Worm (Caenorhabditis elegans) whole organism, late embryonic: Measurements from ENCODE around the gene srbc-11.
A peak's percentile ranks its signal among the peaks of the same experiment; 100 is the strongest.

Source experiments
- C38D4.7 ChIP-seq: fragments of 200-800 bp; sonication (Bioruptor generic); optimal IDR thresholded peaks from 2 replicates; lab custom pipeline; 2018; ENCODE audit warnings: mild to moderate bottlenecking, missing genetic modification characterization, moderate library complexity, missing compliant biosample characterization
- K02D7.2 ChIP-seq: sonication (generic microtip); optimal IDR thresholded peaks from 2 replicates; lab custom pipeline; 2017; ENCODE audit warnings: mild to moderate bottlenecking, missing genetic modification characterization, missing compliant biosample characterization
- ahr-1 ChIP-seq: sonication (generic microtip); optimal IDR thresholded peaks from 2 replicates; lab custom pipeline; 2016; ENCODE audit warnings: missing genetic modification characterization, missing compliant biosample characterization
- ama-1 ChIP-seq: fragments of 150-350 bp; optimal IDR thresholded peaks from 2 replicates; lab custom pipeline; 2014
- ceh-14 ChIP-seq: sonication (generic microtip); optimal IDR thresholded peaks from 2 replicates; lab custom pipeline; 2016; ENCODE audit warnings: missing genotype, missing genetic modification characterization, missing compliant biosample characterization
- ceh-18 ChIP-seq: sonication (generic microtip); optimal IDR thresholded peaks from 2 replicates; lab custom pipeline; 2016; ENCODE audit warnings: missing genetic modification characterization, missing compliant biosample characterization
- ceh-22 ChIP-seq: sonication (generic microtip); optimal IDR thresholded peaks from 2 replicates; lab custom pipeline; 2017; ENCODE audit warnings: missing biosample characterization, missing genetic modification characterization
- ceh-24 ChIP-seq: sonication (generic microtip); optimal IDR thresholded peaks from 2 replicates; lab custom pipeline; 2016; ENCODE audit warnings: mild to moderate bottlenecking, missing genetic modification characterization, missing compliant biosample characterization
- ceh-31 ChIP-seq: sonication (generic microtip); optimal IDR thresholded peaks from 2 replicates; lab custom pipeline; 2016; ENCODE audit warnings: missing genetic modification characterization, missing compliant biosample characterization
- ceh-45 ChIP-seq: fragments of 200-800 bp; sonication (Bioruptor generic); IDR thresholded peaks from 2 replicates; pipeline ENCODE4 v1.3.6; 2022; ENCODE audit warnings: missing genetic modification reagents, missing genetic modification characterization, missing compliant biosample characterization
- ceh-48 ChIP-seq: sonication (generic microtip); optimal IDR thresholded peaks from 2 replicates; lab custom pipeline; 2016; ENCODE audit warnings: missing genetic modification characterization, inconsistent platforms, missing compliant biosample characterization
- ceh-6 ChIP-seq: fragments of 200-800 bp; sonication (Bioruptor generic); optimal IDR thresholded peaks from 2 replicates; lab custom pipeline; 2018; ENCODE audit warnings: mild to moderate bottlenecking, missing genetic modification characterization, missing compliant biosample characterization
- che-1 ChIP-seq: sonication (generic microtip); optimal IDR thresholded peaks from 2 replicates; lab custom pipeline; 2016; ENCODE audit warnings: mild to moderate bottlenecking, missing genetic modification characterization, missing compliant biosample characterization
- dve-1 ChIP-seq: sonication (generic microtip); optimal IDR thresholded peaks from 2 replicates; lab custom pipeline; 2017; ENCODE audit warnings: antibody characterized with exemption, mild to moderate bottlenecking, missing genetic modification characterization, missing compliant biosample characterization
- elt-2 ChIP-seq: sonication (generic microtip); optimal IDR thresholded peaks from 2 replicates; lab custom pipeline; 2016; ENCODE audit warnings: missing genetic modification reagents, missing genetic modification characterization, missing compliant biosample characterization
- ets-4 ChIP-seq: sonication (generic microtip); optimal IDR thresholded peaks from 2 replicates; lab custom pipeline; 2016; ENCODE audit warnings: missing genetic modification characterization, missing compliant biosample characterization
- eyg-1 ChIP-seq: sonication (generic microtip); optimal IDR thresholded peaks from 2 replicates; lab custom pipeline; 2016; ENCODE audit warnings: missing genotype, missing genetic modification characterization, missing compliant biosample characterization
- fax-1 ChIP-seq: sonication (generic microtip); optimal IDR thresholded peaks from 2 replicates; lab custom pipeline; 2016; ENCODE audit warnings: missing genotype, missing genetic modification characterization, missing compliant biosample characterization
- fkh-6 ChIP-seq: sonication (generic microtip); optimal IDR thresholded peaks from 2 replicates; lab custom pipeline; 2016; ENCODE audit warnings: missing genetic modification characterization, missing compliant biosample characterization
- gmeb-2 ChIP-seq: sonication (generic microtip); optimal IDR thresholded peaks from 2 replicates; lab custom pipeline; 2016; ENCODE audit warnings: missing genetic modification characterization, inconsistent platforms, missing compliant biosample characterization
- hlh-13 ChIP-seq: fragments of 200-800 bp; sonication (Bioruptor generic); optimal IDR thresholded peaks from 2 replicates; lab custom pipeline; 2018; ENCODE audit warnings: mild to moderate bottlenecking, missing genetic modification characterization, missing compliant biosample characterization
- hlh-30 ChIP-seq: sonication (generic microtip); optimal IDR thresholded peaks from 2 replicates; lab custom pipeline; 2017; ENCODE audit warnings: antibody characterized with exemption, missing genetic modification characterization, missing compliant biosample characterization; ENCODE audit not compliant: insufficient read depth
- hlh-6 ChIP-seq: sonication (generic microtip); optimal IDR thresholded peaks from 2 replicates; lab custom pipeline; 2016; ENCODE audit warnings: missing genotype, missing genetic modification characterization, missing compliant biosample characterization
- hlh-8 ChIP-seq: sonication (generic microtip); optimal IDR thresholded peaks from 2 replicates; lab custom pipeline; 2016; ENCODE audit warnings: missing genotype, missing genetic modification characterization, missing compliant biosample characterization
- lim-6 ChIP-seq: sonication (generic microtip); optimal IDR thresholded peaks from 2 replicates; lab custom pipeline; 2016; ENCODE audit warnings: missing genetic modification characterization, missing compliant biosample characterization
- nhr-11 ChIP-seq: fragments of 150-350 bp; optimal IDR thresholded peaks from 2 replicates; lab custom pipeline; 2014; ENCODE audit warnings: missing biosample characterization, missing genetic modification characterization
- nhr-232 ChIP-seq: sonication (generic microtip); optimal IDR thresholded peaks from 2 replicates; lab custom pipeline; 2016; ENCODE audit warnings: missing genetic modification characterization, missing compliant biosample characterization
- pag-3 ChIP-seq: sonication (generic microtip); optimal IDR thresholded peaks from 2 replicates; lab custom pipeline; 2016; ENCODE audit warnings: missing compliant biosample characterization, missing genetic modification characterization, borderline replicate concordance
- pat-9 ChIP-seq: fragments of 200-800 bp; sonication (Bioruptor generic); optimal IDR thresholded peaks from 2 replicates; lab custom pipeline; 2018; ENCODE audit warnings: mild to moderate bottlenecking, missing genetic modification characterization, moderate library complexity, missing compliant biosample characterization
- pha-2 ChIP-seq: sonication (generic microtip); optimal IDR thresholded peaks from 2 replicates; lab custom pipeline; 2017; ENCODE audit warnings: mild to moderate bottlenecking, missing genetic modification characterization, missing compliant biosample characterization
- pqm-1 ChIP-seq: sonication (generic microtip); optimal IDR thresholded peaks from 2 replicates; lab custom pipeline; 2016; ENCODE audit warnings: missing genetic modification characterization, missing compliant biosample characterization
- pros-1 ChIP-seq: fragments of 150-350 bp; optimal IDR thresholded peaks from 2 replicates; lab custom pipeline; 2014; ENCODE audit warnings: missing biosample characterization, missing genetic modification reagents, missing genetic modification characterization
- ref-2 ChIP-seq: sonication (generic microtip); optimal IDR thresholded peaks from 2 replicates; lab custom pipeline; 2016; ENCODE audit warnings: missing genetic modification characterization, missing compliant biosample characterization
- rnt-1 ChIP-seq: sonication (generic microtip); optimal IDR thresholded peaks from 2 replicates; lab custom pipeline; 2016; ENCODE audit warnings: missing genetic modification characterization, missing compliant biosample characterization
- tbx-7 ChIP-seq: sonication (generic microtip); optimal IDR thresholded peaks from 2 replicates; lab custom pipeline; 2016; ENCODE audit warnings: missing genotype, missing genetic modification characterization, missing compliant biosample characterization
- ttx-3 ChIP-seq: sonication (generic microtip); optimal IDR thresholded peaks from 2 replicates; lab custom pipeline; 2016; ENCODE audit warnings: missing genetic modification reagents, missing genetic modification characterization, missing compliant biosample characterization
- unc-3 ChIP-seq, 2 experiments: fragments of 200-800 bp in 1 of 2; sonication (Bioruptor generic) in 1 of 2; sonication (generic microtip) in 1 of 2; conservative IDR thresholded peaks in 1 of 2; optimal IDR thresholded peaks in 1 of 2; 2 replicates each; pipeline versions ENCODE4 v1.3.6 to Lab custom; 2016 to 2022; ENCODE audit warnings: missing compliant biosample characterization in 2 of 2, missing genetic modification characterization in 2 of 2, missing genetic modification reagents in 1 of 2
- unc-55 ChIP-seq: sonication (generic microtip); optimal IDR thresholded peaks from 2 replicates; lab custom pipeline; 2017; ENCODE audit warnings: missing biosample characterization, missing genetic modification reagents, missing genetic modification characterization

Gene srbc-11

ce11 chrV:7508566-7509044, 13.5 kb upstream of the srbc-11 start, which contains the start of the genes str-31 and nhr-172:
str-31 (minus strand) TSS chrV:7508666.
nhr-172 (plus strand) TSS chrV:7508994.
- TF ChIP-seq ets-4 (tag; lab: Kevin White, UChicago) (no peak), nhr-11 (tag; lab: Kevin White, UChicago) (no peak), unc-55 (GFP tag; lab: Kevin White, UChicago) (no peak), elt-2 (peak; percentile 63), fax-1 (no peak), che-1 (no peak)

- TF ChIP-seq hlh-13: no peak
- no peak for TF ChIP-seq nhr-11 (tag; lab: Kevin White, UChicago)
- TF ChIP-seq ceh-31 (tag; lab: Kevin White, UChicago): no peak
- TF ChIP-seq pha-2 (tag; lab: Kevin White, UChicago): no peak
- no peak for TF ChIP-seq rnt-1
- no peak for TF ChIP-seq gmeb-2 (tag; lab: Kevin White, UChicago)
- no peak for TF ChIP-seq K02D7.2 (tag; lab: Kevin White, UChicago)
- TF ChIP-seq ceh-18: no peak
- no peak for TF ChIP-seq elt-2
- no peak for TF ChIP-seq hlh-8
Measured at ce11 chrV:7506207-7506606, 11.1 kb upstream of the srbc-11 start.

- TF ChIP-seq ceh-45 (GFP tag; lab: Robert Waterston, UW) (no peak), hlh-6 (no peak), fkh-6 (tag; lab: Kevin White, UChicago) (no peak), ceh-14 (tag; lab: Kevin White, UChicago) (no peak), ceh-22 (tag; lab: Kevin White, UChicago) (no peak), ttx-3 (tag; lab: Kevin White, UChicago) (no peak), dve-1 (tag; lab: Kevin White, UChicago) (no peak), pag-3 (tag; lab: Kevin White, UChicago) (no peak), unc-3 (GFP tag; conservative IDR thresholded peaks at IDR 0.05; lab: Robert Waterston, UW) (no peak), unc-3 (tag; optimal IDR thresholded peaks at IDR 0.05; lab: Kevin White, UChicago) (no peak), lim-6 (no peak), ref-2 (no peak), pha-2 (tag; lab: Kevin White, UChicago) (no peak), ceh-31 (tag; lab: Kevin White, UChicago) (no peak), ceh-6 (GFP tag; lab: Kevin White, UChicago) (no peak), pqm-1 (tag; lab: Kevin White, UChicago) (no peak), ama-1 (lab: Kevin White, UChicago) (no peak), nhr-232 (tag; lab: Kevin White, UChicago) (no peak), ahr-1 (no peak)
Measured at ce11 chrV:7504271-7504670, 9.2 kb upstream of the srbc-11 start, which contains the start of gene srh-229. srh-229 (minus strand) TSS chrV:7504371.

- TF ChIP-seq ceh-24 (no peak), pat-9 (tag; lab: Kevin White, UChicago) (no peak), hlh-30 (tag; lab: Kevin White, UChicago) (no peak), eyg-1 (tag; lab: Kevin White, UChicago) (no peak), ahr-1 (no peak), ceh-48 (no peak), tbx-7 (no peak), C38D4.7 (no peak), pros-1 (tag; lab: Kevin White, UChicago) (no peak)
Measured at ce11 chrV:7501194-7501593, 6.1 kb upstream of the srbc-11 start.
